Fruit fly (Drosophila melanogaster): ENCODE measurements around the gene Rrp40.

Gene Rrp40

DNA sequence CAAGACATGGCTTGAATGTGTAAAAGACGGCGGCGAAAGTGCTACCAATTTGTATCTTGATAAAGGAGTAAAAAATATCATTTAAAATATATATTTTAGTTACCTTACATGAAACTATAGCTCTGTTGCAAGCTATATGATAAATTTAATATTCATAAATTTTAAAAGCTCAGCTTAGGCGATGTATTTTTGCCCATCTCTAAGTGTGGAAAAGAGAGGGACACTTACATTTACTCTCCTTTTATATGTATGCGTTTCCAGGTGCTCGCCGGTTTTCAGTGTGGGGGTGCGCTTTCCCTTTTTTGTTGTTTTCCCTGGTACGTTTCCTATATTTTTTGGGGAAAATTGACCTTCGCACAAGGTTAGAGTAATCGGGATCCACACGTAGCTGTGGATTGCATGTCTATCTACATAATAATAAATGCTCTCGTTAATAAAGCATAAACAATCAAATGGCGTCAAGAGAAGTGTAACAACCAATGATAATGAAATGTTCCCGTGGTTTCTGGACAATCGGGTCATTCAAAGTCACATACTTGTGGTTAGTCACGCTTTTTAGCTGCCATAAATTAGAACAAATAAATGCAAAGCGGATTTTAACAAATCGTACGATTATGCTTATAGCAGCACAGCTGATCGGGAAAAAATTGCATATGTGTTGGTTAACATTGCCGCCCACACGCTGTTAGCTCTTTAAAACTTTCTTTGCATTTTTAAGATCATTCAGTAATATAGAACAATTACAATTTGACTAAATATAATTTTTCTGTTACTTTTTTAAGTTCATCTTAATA lies 509 bp upstream of the Rrp40 start (continued):
- TF ChIP-seq dysf (GFP tag; IDR thresholded peaks at IDR 0.05) (peak; percentile 99), her (GFP tag; optimal IDR thresholded peaks at IDR 0.05) (peak; percentile 46), CG3407 (GFP tag; optimal IDR thresholded peaks at IDR 0.05) (peak; percentile 96), CG15011 (GFP tag; optimal IDR thresholded peaks at IDR 0.05) (peak; percentile 94), Trl (optimal IDR thresholded peaks at IDR 0.05) (peak; percentile 57 to 79), Trl (GFP tag; optimal IDR thresholded peaks at IDR 0.05) (peak; percentile 80), chinmo (GFP tag; IDR thresholded peaks at IDR 0.05; ENCODE audit: partially characterized antibody) (peak; percentile 93), gfzf (GFP tag; optimal IDR thresholded peaks at IDR 0.05) (no peak), sr (GFP tag; IDR thresholded peaks at IDR 0.05) (peak; percentile 62; the same call in 2 of the 3 replicates), tio (GFP tag; optimal IDR thresholded peaks at IDR 0.05) (peak; percentile 90), CG12219 (GFP tag; optimal IDR thresholded peaks at IDR 0.05) (peak; percentile 95), MBD-R2 (GFP tag; IDR thresholded peaks at IDR 0.05) (peak; percentile 93), kni (GFP tag; optimal IDR thresholded peaks at IDR 0.05) (peak; percentile 98), run (tag; optimal IDR thresholded peaks at IDR 0.05) (peak; percentile 96), ac (GFP tag; optimal IDR thresholded peaks at IDR 0.05) (peak; percentile 83), CG1529 (GFP tag; optimal IDR thresholded peaks at IDR 0.05) (peak; percentile 97), phol (tag; optimal IDR thresholded peaks at IDR 0.05) (no peak), CG11093 (GFP tag; IDR thresholded peaks at IDR 0.05) (peak; percentile 91), CG17359 (tag; optimal IDR thresholded peaks at IDR 0.05) (peak; percentile 92), CG3995 (GFP tag; optimal IDR thresholded peaks at IDR 0.05) (peak; percentile 36), ERR (GFP tag; optimal IDR thresholded peaks at IDR 0.05) (peak; percentile 98), CG2875 (GFP tag; optimal IDR thresholded peaks at IDR 0.05) (peak; percentile 96), CG14710 (tag; optimal IDR thresholded peaks at IDR 0.05) (peak; percentile 93), Sry-β (GFP tag; optimal IDR thresholded peaks at IDR 0.05) (peak; percentile 48), NFAT (GFP tag; IDR thresholded peaks at IDR 0.05) (peak; percentile 92; the same call in 1 of the 2 replicates), Dek (tag; optimal IDR thresholded peaks at IDR 0.05) (peak; percentile 98), CoRest (tag; optimal IDR thresholded peaks at IDR 0.05) (peak; percentile 99), CG13775 (GFP tag; optimal IDR thresholded peaks at IDR 0.05) (peak; percentile 98), Spps (tag; optimal IDR thresholded peaks at IDR 0.05) (peak; percentile 84), Poxn (GFP tag; IDR thresholded peaks at IDR 0.05) (peak; percentile 94), emc (GFP tag; optimal IDR thresholded peaks at IDR 0.05) (peak; percentile 68), Rx (GFP tag; IDR thresholded peaks at IDR 0.05) (peak; percentile 92), kay (GFP tag; optimal IDR thresholded peaks at IDR 0.05) (peak; percentile 92), C15 (GFP tag; IDR thresholded peaks at IDR 0.05) (peak; percentile 91), dimm (GFP tag; IDR thresholded peaks at IDR 0.05) (peak; percentile 78), gsb (GFP tag; IDR thresholded peaks at IDR 0.05) (peak; percentile 96), CG17568 (GFP tag; optimal IDR thresholded peaks at IDR 0.05) (peak; percentile 97), pho (GFP tag; optimal IDR thresholded peaks at IDR 0.05) (peak; percentile 88), Dad (GFP tag; optimal IDR thresholded peaks at IDR 0.05) (peak; percentile 87), CG11695 (GFP tag; IDR thresholded peaks at IDR 0.05) (peak; percentile 97), CG16813 (GFP tag; IDR thresholded peaks at IDR 0.05; ENCODE audit: partially characterized antibody) (peak; percentile 91), Fer3 (tag; optimal IDR thresholded peaks at IDR 0.05) (peak; percentile 94), eyg (GFP tag; optimal IDR thresholded peaks at IDR 0.05) (peak; percentile 56), Doc3 (GFP tag; IDR thresholded peaks at IDR 0.05; ENCODE audit: partially characterized antibody) (peak; percentile 99), toy (GFP tag; IDR thresholded peaks at IDR 0.05) (peak; percentile 93), CG17829 (tag; optimal IDR thresholded peaks at IDR 0.05) (peak; percentile 93), H15 (GFP tag; IDR thresholded peaks at IDR 0.05) (peak; percentile 95), CG6813 (GFP tag; optimal IDR thresholded peaks at IDR 0.05) (peak; percentile 92), dpn (GFP tag; optimal IDR thresholded peaks at IDR 0.05) (peak; percentile 79 to 98)

Measured in whole organism, embryonic.